Fruit fly (Drosophila melanogaster) S2 (cell line): Measurements from ENCODE around the gene CG7369.

Source experiments
- CG8478 ChIP-seq: fragments of >200 bp; optimal IDR thresholded peaks from 2 replicates; lab custom pipeline; 2018
- CTCF ChIP-seq, 2 experiments: fragments of >200 bp; optimal IDR thresholded peaks; 2 replicates each; lab custom pipeline; 2018

DNA sequence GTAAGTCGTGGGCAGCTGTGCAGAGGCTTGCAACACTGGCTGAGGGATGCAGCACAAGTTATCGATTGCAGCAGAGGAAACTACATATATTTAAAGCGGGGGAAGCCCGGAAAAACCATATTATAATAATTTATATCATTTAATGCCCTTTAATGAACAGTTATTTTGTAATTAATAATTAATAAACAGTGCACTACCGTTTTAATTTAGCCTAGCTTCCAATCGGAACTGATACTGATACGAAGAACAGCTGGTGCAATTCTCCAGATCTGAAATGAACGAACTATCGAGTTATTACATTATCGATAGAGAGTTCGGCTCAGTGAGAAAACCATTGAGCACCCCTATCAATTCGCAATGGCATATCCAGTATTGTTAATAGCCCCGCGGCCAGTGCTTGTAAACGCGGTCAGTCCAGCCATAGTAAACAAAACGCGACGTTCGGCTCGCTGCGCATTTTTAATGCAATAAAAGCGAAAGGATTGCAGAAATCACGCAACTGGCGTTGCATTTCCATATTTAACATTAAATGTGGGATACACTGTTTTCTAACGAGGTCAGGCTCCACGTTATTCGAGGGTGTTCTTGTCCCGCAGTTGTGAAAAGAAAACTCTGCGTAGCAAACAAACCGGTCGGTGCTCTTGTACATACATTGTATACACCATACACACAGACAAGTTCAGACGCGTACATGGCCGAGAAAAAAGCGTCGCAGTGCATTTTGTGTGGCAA lies at the start of gene CG7369:
- TF ChIP-seq CG8478 (lab: Kevin White, UChicago) (no peak), CTCF (optimal IDR thresholded peaks at IDR 0.05; lab: Kevin White, UChicago) (no peak)
